Worm (Caenorhabditis elegans) whole organism, L4 larva: ENCODE results near the gene cyp-33C4.

Experiments
- D1046.2 ChIP-seq: fragments of 200-800 bp; sonication (Bioruptor generic); IDR thresholded peaks from 2 replicates; pipeline ENCODE4 v1.3.6; 2022; ENCODE audit warnings: missing genetic modification characterization, missing compliant biosample characterization
- F10B5.3 ChIP-seq: sonication (generic microtip); optimal IDR thresholded peaks from 2 replicates; lab custom pipeline; 2016; ENCODE audit warnings: mild to moderate bottlenecking, missing genetic modification characterization, missing compliant biosample characterization
- F26F4.8 ChIP-seq: fragments of 200-800 bp; sonication (Bioruptor generic); conservative IDR thresholded peaks from 2 replicates; pipeline ENCODE4 v1.3.6; 2022; ENCODE audit warnings: missing genetic modification characterization, missing compliant biosample characterization
- F44E2.7 ChIP-seq: fragments of 200-800 bp; sonication (Bioruptor generic); IDR thresholded peaks from 2 replicates; pipeline ENCODE4 v2.1.2; 2022; ENCODE audit warnings: missing genetic modification characterization, missing compliant biosample characterization
- F49E8.2 ChIP-seq: sonication (generic microtip); optimal IDR thresholded peaks from 2 replicates; lab custom pipeline; 2016; ENCODE audit warnings: missing compliant biosample characterization, mild to moderate bottlenecking, missing genetic modification characterization, borderline replicate concordance
- R02D3.7 ChIP-seq: fragments of 150-350 bp; sonication (generic microtip); optimal IDR thresholded peaks from 3 replicates; lab custom pipeline; 2014; ENCODE audit warnings: missing biosample characterization, missing genetic modification characterization
- T26A8.4 ChIP-seq: fragments of 200-800 bp; sonication (Bioruptor generic); IDR thresholded peaks from 2 replicates; pipeline ENCODE4 v1.3.6; 2022; ENCODE audit warnings: missing genetic modification characterization, missing compliant biosample characterization
- aha-1 ChIP-seq: fragments of 150-350 bp; peaks from one replicate; lab custom pipeline; 2014; ENCODE audit warnings: missing biosample characterization, missing genetic modification characterization
- ama-1 ChIP-seq: fragments of 150-350 bp; optimal IDR thresholded peaks from 2 replicates; lab custom pipeline; 2014; ENCODE audit warnings: inconsistent platforms, mixed read lengths
- ceh-62 ChIP-seq: sonication (generic microtip); optimal IDR thresholded peaks from 2 replicates; lab custom pipeline; 2017; ENCODE audit warnings: missing biosample characterization, missing genetic modification characterization
- ceh-82 ChIP-seq: sonication (generic microtip); optimal IDR thresholded peaks from 2 replicates; lab custom pipeline; 2017; ENCODE audit warnings: missing biosample characterization, missing genetic modification characterization
- ces-1 ChIP-seq: fragments of 150-350 bp; sonication (generic microtip); optimal IDR thresholded peaks from 4 replicates; lab custom pipeline; 2014; ENCODE audit warnings: missing biosample characterization, missing genetic modification reagents, missing genetic modification characterization
- daf-16 ChIP-seq, 3 experiments: sonication (generic microtip); optimal IDR thresholded peaks; 2 replicates each; lab custom pipeline; 2016 to 2017; ENCODE audit warnings: missing genetic modification characterization in 3 of 3, missing genetic modification reagents in 3 of 3, mild to moderate bottlenecking in 2 of 3, missing compliant biosample characterization in 2 of 3, missing biosample characterization in 1 of 3, moderate library complexity in 1 of 3
- daf-19 ChIP-seq: fragments of 200-800 bp; sonication (Bioruptor generic); conservative IDR thresholded peaks from 2 replicates; pipeline ENCODE4 v1.3.6; 2022; ENCODE audit warnings: missing genetic modification characterization, missing compliant biosample characterization
- dmd-6 ChIP-seq: fragments of 200-800 bp; sonication (Bioruptor generic); IDR thresholded peaks from 2 replicates; pipeline ENCODE4 v1.3.6; 2022; ENCODE audit warnings: missing genetic modification reagents, missing genetic modification characterization, missing compliant biosample characterization
- dpl-1 ChIP-seq: fragments of 150-350 bp; optimal IDR thresholded peaks from 2 replicates; lab custom pipeline; 2014; ENCODE audit warnings: missing biosample characterization, missing genetic modification reagents, missing genetic modification characterization
- duxl-1 ChIP-seq: sonication (generic microtip); optimal IDR thresholded peaks from 2 replicates; lab custom pipeline; 2016; ENCODE audit warnings: mild to moderate bottlenecking, missing genetic modification characterization, moderate library complexity, missing compliant biosample characterization; ENCODE audit not compliant: poor library complexity
- dve-1 ChIP-seq: sonication (generic microtip); optimal IDR thresholded peaks from 2 replicates; lab custom pipeline; 2017; ENCODE audit warnings: antibody characterized with exemption, mild to moderate bottlenecking, missing genetic modification characterization, missing compliant biosample characterization; ENCODE audit not compliant: insufficient read depth
- egl-27 ChIP-seq: sonication (generic microtip); optimal IDR thresholded peaks from 3 replicates; lab custom pipeline; 2017; ENCODE audit warnings: missing biosample characterization, missing genetic modification reagents, missing genetic modification characterization
- hlh-11 ChIP-seq: fragments of 200-800 bp; sonication (Bioruptor generic); optimal IDR thresholded peaks from 2 replicates; lab custom pipeline; 2018; ENCODE audit warnings: mild to moderate bottlenecking, missing genetic modification characterization, missing compliant biosample characterization
- hlh-30 ChIP-seq: sonication (generic microtip); optimal IDR thresholded peaks from 2 replicates; lab custom pipeline; 2017; ENCODE audit warnings: antibody characterized with exemption, mild to moderate bottlenecking, missing genetic modification characterization, missing compliant biosample characterization; ENCODE audit not compliant: insufficient read depth
- hmg-1.1 ChIP-seq: fragments of 200-800 bp; sonication (Bioruptor generic); IDR thresholded peaks from 2 replicates; pipeline ENCODE4 v1.3.6; 2022; ENCODE audit warnings: missing genetic modification reagents, missing genetic modification characterization, missing compliant biosample characterization
- mdl-1 ChIP-seq, 2 experiments: fragments of 150-350 bp in 1 of 2; sonication (generic microtip) in 1 of 2; optimal IDR thresholded peaks; 2 replicates each; lab custom pipeline; 2014 to 2017; ENCODE audit warnings: missing biosample characterization in 2 of 2, missing genetic modification characterization in 2 of 2
- mes-2 ChIP-seq: sonication (generic microtip); optimal IDR thresholded peaks from 2 replicates; lab custom pipeline; 2016; ENCODE audit warnings: missing genotype, mild to moderate bottlenecking, missing genetic modification characterization, missing compliant biosample characterization; ENCODE audit not compliant: poor library complexity, severe bottlenecking
- mxl-3 ChIP-seq: fragments of 200-800 bp; sonication (Bioruptor generic); optimal IDR thresholded peaks from 2 replicates; lab custom pipeline; 2018; ENCODE audit warnings: mild to moderate bottlenecking, missing genetic modification characterization, missing compliant biosample characterization
- nhr-237 ChIP-seq: sonication (generic microtip); optimal IDR thresholded peaks from 2 replicates; lab custom pipeline; 2017; ENCODE audit warnings: missing biosample characterization, missing genetic modification characterization
- nhr-28 ChIP-seq: fragments of 150-350 bp; optimal IDR thresholded peaks from 2 replicates; lab custom pipeline; 2014; ENCODE audit warnings: missing biosample characterization, missing genetic modification characterization
- nhr-41 ChIP-seq: fragments of 200-800 bp; sonication (Bioruptor generic); IDR thresholded peaks from 2 replicates; pipeline ENCODE4 v1.3.6; 2022; ENCODE audit warnings: missing genetic modification reagents, missing genetic modification characterization, missing compliant biosample characterization
- nhr-48 ChIP-seq: sonication (generic microtip); optimal IDR thresholded peaks from 2 replicates; lab custom pipeline; 2016; ENCODE audit warnings: mild to moderate bottlenecking, missing genetic modification characterization, missing compliant biosample characterization
- nhr-6 ChIP-seq: fragments of 150-350 bp; optimal IDR thresholded peaks from 2 replicates; lab custom pipeline; 2014; ENCODE audit warnings: missing biosample characterization, missing genetic modification characterization
- nhr-76 ChIP-seq: fragments of 150-350 bp; optimal IDR thresholded peaks from 2 replicates; lab custom pipeline; 2014; ENCODE audit warnings: missing biosample characterization, missing genetic modification characterization
- nhr-77 ChIP-seq: fragments of 150-350 bp; optimal IDR thresholded peaks from 2 replicates; lab custom pipeline; 2014; ENCODE audit warnings: missing biosample characterization, missing genetic modification characterization
- pha-4 ChIP-seq, 2 experiments: fragments of 150-350 bp in 1 of 2; fragments of 200-800 bp in 1 of 2; sonication (Bioruptor generic) in 1 of 2; IDR thresholded peaks in 1 of 2; optimal IDR thresholded peaks in 1 of 2; 2 replicates each; pipeline versions ENCODE4 v1.3.6 to Lab custom; 2014 to 2022; ENCODE audit warnings: missing genetic modification characterization in 2 of 2, missing genetic modification reagents in 2 of 2, missing biosample characterization in 1 of 2, missing compliant biosample characterization in 1 of 2
- pqm-1 ChIP-seq: sonication (generic microtip); optimal IDR thresholded peaks from 2 replicates; lab custom pipeline; 2017; ENCODE audit warnings: missing biosample characterization, missing genetic modification characterization
- saeg-2 ChIP-seq: fragments of 200-800 bp; sonication (Bioruptor generic); IDR thresholded peaks from 2 replicates; pipeline ENCODE4 v1.3.6; 2022; ENCODE audit warnings: missing genetic modification reagents, missing genetic modification characterization, missing compliant biosample characterization
- skn-1 ChIP-seq: fragments of 150-350 bp; optimal IDR thresholded peaks from 2 replicates; lab custom pipeline; 2014; ENCODE audit warnings: missing biosample characterization, missing genetic modification characterization
- spr-3 ChIP-seq: fragments of 200-800 bp; sonication (Bioruptor generic); optimal IDR thresholded peaks from 2 replicates; lab custom pipeline; 2018; ENCODE audit warnings: mild to moderate bottlenecking, missing genetic modification characterization, missing compliant biosample characterization
- unc-130 ChIP-seq: sonication (generic microtip); optimal IDR thresholded peaks from 2 replicates; lab custom pipeline; 2016; ENCODE audit warnings: missing genetic modification reagents, missing genetic modification characterization, missing compliant biosample characterization
- unc-62 ChIP-seq, 3 experiments: fragments of 150-350 bp in 1 of 3; sonication (generic microtip); optimal IDR thresholded peaks in 2 of 3; peaks in 1 of 3; 1 replicate in 1 of 3; 2 replicates in 2 of 3; lab custom pipeline; 2014 to 2017; ENCODE audit warnings: missing biosample characterization in 3 of 3, missing genetic modification characterization in 3 of 3, missing genetic modification reagents in 3 of 3, missing genotype in 1 of 3
- vab-7 ChIP-seq: fragments of 200-800 bp; sonication (Bioruptor generic); IDR thresholded peaks from 2 replicates; pipeline ENCODE4 v1.3.6; 2022; ENCODE audit warnings: missing genetic modification reagents, missing genetic modification characterization, missing compliant biosample characterization
- zag-1 ChIP-seq: fragments of 150-350 bp; optimal IDR thresholded peaks from 2 replicates; lab custom pipeline; 2014; ENCODE audit warnings: missing biosample characterization, missing genetic modification characterization
- zfp-3 ChIP-seq: fragments of 200-800 bp; sonication (Bioruptor generic); conservative IDR thresholded peaks from 2 replicates; pipeline ENCODE4 v1.3.6; 2022; ENCODE audit warnings: missing genetic modification reagents, missing genetic modification characterization, missing compliant biosample characterization

cyp-33C4 gene

DNA sequence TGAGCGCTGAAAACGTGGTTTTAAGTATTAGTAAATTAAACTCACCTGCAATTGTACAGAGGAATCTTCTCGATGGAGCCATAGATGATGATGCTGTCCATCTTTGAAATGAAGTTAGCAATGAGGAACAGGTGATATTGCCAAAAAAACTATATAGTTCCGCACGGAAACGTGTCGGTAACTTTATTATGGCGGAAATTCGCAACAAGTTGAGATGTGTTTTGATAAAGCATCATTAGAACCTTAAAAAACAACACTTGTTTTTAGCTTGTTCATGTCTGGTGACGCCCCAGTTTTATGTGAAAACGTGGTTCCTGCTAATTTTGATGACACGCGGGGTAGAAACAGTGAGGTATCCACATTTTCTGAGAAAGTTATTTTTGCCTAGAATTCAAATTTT lies 29.8 kb upstream of the cyp-33C4 start, which contains the start of gene srt-40:
Gene srt-40 (minus strand): TSS at position 101 of the 400 bp plus-strand sequence.
- TF ChIP-seq pqm-1 (tag; lab: Kevin White, UChicago) (no peak), vab-7 (no peak), mdl-1 (tag; optimal IDR thresholded peaks at IDR 0.05; lab: Kevin White, UChicago) (no peak), daf-19 (GFP tag; lab: Robert Waterston, UW) (no peak), T26A8.4 (GFP tag; lab: Robert Waterston, UW) (no peak), nhr-6 (tag; lab: Kevin White, UChicago) (no peak), F10B5.3 (tag; lab: Kevin White, UChicago) (no peak), unc-130 (GFP tag; lab: Kevin White, UChicago) (no peak), nhr-237 (tag; lab: Kevin White, UChicago) (no peak), nhr-41 (no peak)

DNA sequence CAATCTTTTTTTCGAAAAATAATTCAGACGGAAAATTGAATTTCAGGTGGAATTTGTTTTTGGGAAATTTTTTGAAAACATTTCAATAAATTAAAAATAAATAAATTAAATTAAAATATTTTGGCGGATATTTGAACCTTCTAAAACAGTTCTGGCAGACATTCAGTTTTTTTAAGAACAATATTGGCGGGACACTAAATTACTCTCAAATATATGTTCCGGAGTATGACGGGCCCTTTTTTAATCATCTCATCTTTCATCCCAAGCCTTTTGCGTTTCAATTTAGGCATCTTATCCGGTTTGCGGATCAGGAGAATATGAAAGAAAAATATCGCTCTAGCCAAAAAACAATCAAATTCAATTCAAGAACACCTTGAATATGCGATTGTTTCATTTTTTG lies 29.1 kb upstream of the cyp-33C4 start, which contains the start of gene svh-11:
Gene svh-11 (plus strand): TSS at position 301 of the 400 bp plus-strand sequence.
- no peak for TF ChIP-seq nhr-77 (tag; lab: Kevin White, UChicago)
- TF ChIP-seq F26F4.8 (GFP tag; lab: Robert Waterston, UW), result no peak
- no peak for TF ChIP-seq skn-1 (tag; lab: Kevin White, UChicago)
- no peak for TF ChIP-seq hmg-1.1 (GFP tag; lab: Robert Waterston, UW)
- TF ChIP-seq aha-1 (tag; lab: Kevin White, UChicago), result no peak
- no peak for TF ChIP-seq duxl-1 (tag; lab: Kevin White, UChicago)
- TF ChIP-seq unc-62 (GFP tag; optimal IDR thresholded peaks at IDR 0.05 in 1 of 2; lab: Kevin White, UChicago), result no peak
- TF ChIP-seq unc-62 (tag; optimal IDR thresholded peaks at IDR 0.05; lab: Kevin White, UChicago), result no peak
- TF ChIP-seq ceh-62 (tag; lab: Kevin White, UChicago), result no peak
- TF ChIP-seq nhr-28 (tag; lab: Kevin White, UChicago), result no peak
- no peak for TF ChIP-seq saeg-2
- TF ChIP-seq nhr-76 (tag; lab: Kevin White, UChicago), result no peak
- no peak for TF ChIP-seq mdl-1 (tag; optimal IDR thresholded peaks at IDR 0.05; lab: Kevin White, UChicago)
- no peak for TF ChIP-seq nhr-48 (tag; lab: Kevin White, UChicago)
- no peak for TF ChIP-seq ces-1 (GFP tag; lab: Kevin White, UChicago)

DNA sequence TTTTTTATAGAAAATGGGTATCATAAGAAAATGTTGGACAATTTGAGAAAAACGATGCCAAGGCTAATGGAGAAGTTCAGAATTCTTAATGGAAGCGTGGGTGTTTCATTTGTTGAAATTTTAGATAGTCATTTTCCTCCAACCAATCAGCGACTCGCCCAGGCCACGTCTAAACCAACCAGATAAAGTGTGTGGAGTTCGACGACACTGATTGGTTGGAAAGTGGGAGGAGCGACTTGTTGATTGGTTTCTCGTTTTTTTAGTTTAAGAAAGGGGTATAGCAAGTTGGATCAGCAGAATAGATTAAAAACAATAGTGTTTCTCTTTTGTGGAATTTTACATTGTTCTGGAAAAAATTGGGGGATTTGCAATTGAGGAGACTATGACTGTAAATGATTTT lies 28.4 kb upstream of the cyp-33C4 start:
- no peak for TF ChIP-seq F44E2.7 (GFP tag; lab: Robert Waterston, UW)
- no peak for TF ChIP-seq nhr-76 (tag; lab: Kevin White, UChicago)
- no peak for TF ChIP-seq F49E8.2 (tag; lab: Kevin White, UChicago)
- no peak for TF ChIP-seq ces-1 (GFP tag; lab: Kevin White, UChicago)
- no peak for TF ChIP-seq zfp-3
- no peak for TF ChIP-seq R02D3.7 (tag; lab: Kevin White, UChicago)
- TF ChIP-seq zag-1, result no peak
- no peak for TF ChIP-seq ceh-82
- TF ChIP-seq spr-3, result no peak
- no peak for TF ChIP-seq dpl-1 (GFP tag; lab: Kevin White, UChicago)
- no peak for TF ChIP-seq D1046.2 (GFP tag; lab: Robert Waterston, UW)

DNA sequence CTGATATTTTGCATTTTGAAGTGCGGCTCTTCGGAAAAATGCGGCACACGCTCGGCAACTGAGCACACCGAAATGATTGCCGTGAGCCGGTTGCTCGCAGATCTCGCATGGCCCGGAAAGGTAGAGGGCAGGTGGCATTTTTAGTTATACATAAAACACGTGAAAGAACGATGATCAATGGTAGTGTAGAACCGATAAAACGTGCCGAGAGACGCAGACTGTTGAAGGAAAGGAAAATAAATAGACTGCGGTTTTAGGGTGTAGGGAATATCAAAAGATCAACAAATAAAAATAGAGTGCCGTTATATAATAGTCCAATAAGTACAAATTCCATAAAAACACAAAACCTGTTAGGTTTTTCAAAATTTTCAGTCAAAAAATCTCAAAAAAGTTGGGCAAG lies 24.0 kb upstream of the cyp-33C4 start, which contains the start of gene nhr-133:
Gene nhr-133 (minus strand): TSS at position 183 of the 400 bp plus-strand sequence.
- no peak for TF ChIP-seq daf-16 (GFP tag; optimal IDR thresholded peaks at IDR 0.05; lab: Kevin White, UChicago)
- TF ChIP-seq daf-16 (tag; optimal IDR thresholded peaks at IDR 0.05; lab: Kevin White, UChicago), result peak; percentile 45
- no peak for TF ChIP-seq pha-4 (GFP tag; IDR thresholded peaks at IDR 0.05; lab: Robert Waterston, UW)
- peak; percentile 9 for TF ChIP-seq pha-4 (tag; optimal IDR thresholded peaks at IDR 0.05; lab: Kevin White, UChicago)
- peak; percentile 83 for TF ChIP-seq hlh-30 (tag; lab: Kevin White, UChicago)
- TF ChIP-seq nhr-28 (tag; lab: Kevin White, UChicago), result peak; percentile 80
- no peak for TF ChIP-seq ama-1 (lab: Kevin White, UChicago)
- TF ChIP-seq mdl-1 (tag; optimal IDR thresholded peaks at IDR 0.05; lab: Kevin White, UChicago), result peak; percentile 12 to 79
- peak; percentile 81 for TF ChIP-seq mxl-3 (GFP tag; lab: Kevin White, UChicago)
- no peak for TF ChIP-seq T26A8.4 (GFP tag; lab: Robert Waterston, UW)
- peak; percentile 50; the same call in 1 of the 2 replicates for TF ChIP-seq dmd-6
- TF ChIP-seq spr-3, result no peak
- TF ChIP-seq egl-27 (tag; lab: Kevin White, UChicago), result no peak
- peak; percentile 40 for TF ChIP-seq hlh-11 (tag; lab: Kevin White, UChicago)
- peak; percentile 55 for TF ChIP-seq dve-1
- TF ChIP-seq mes-2 (tag; lab: Kevin White, UChicago), result peak; percentile 6
- TF ChIP-seq, all 104 proteins: peak for 10
